Fruit fly (Drosophila melanogaster) whole organism, adult: ENCODE results near the gene CG45072.

Experiments used
- CG11617 ChIP-seq: fragments of 200-800 bp; sonication (Bioruptor generic); optimal IDR thresholded peaks from 2 replicates; lab custom pipeline; 2017; ENCODE audit warnings: mild to moderate bottlenecking, missing biosample characterization, missing genetic modification reagents, missing genetic modification characterization
- CG14711 ChIP-seq: fragments of 200-800 bp; sonication (Bioruptor generic); optimal IDR thresholded peaks from 2 replicates; lab custom pipeline; 2018; ENCODE audit warnings: missing biosample characterization, mild to moderate bottlenecking, missing genetic modification characterization, moderate library complexity
- CG5204 ChIP-seq: fragments of 200-800 bp; sonication (Bioruptor generic); optimal IDR thresholded peaks from 2 replicates; lab custom pipeline; 2016; ENCODE audit warnings: missing biosample characterization, missing genetic modification characterization
- CG7045 ChIP-seq: fragments of 200-800 bp; sonication (Bioruptor generic); optimal IDR thresholded peaks from 2 replicates; lab custom pipeline; 2017; ENCODE audit warnings: missing biosample characterization, mild to moderate bottlenecking, missing genetic modification characterization
- CG7101 ChIP-seq: fragments of 200-800 bp; sonication (Bioruptor generic); optimal IDR thresholded peaks from 2 replicates; lab custom pipeline; 2018; ENCODE audit warnings: missing biosample characterization, mild to moderate bottlenecking, missing genetic modification characterization, moderate library complexity
- Clk ChIP-seq: fragments of 200-800 bp; sonication (Bioruptor generic); optimal IDR thresholded peaks from 2 replicates; lab custom pipeline; 2017; ENCODE audit warnings: missing biosample characterization, missing genetic modification characterization
- Mnt ChIP-seq: fragments of 200-800 bp; sonication (Bioruptor generic); optimal IDR thresholded peaks from 2 replicates; lab custom pipeline; 2016; ENCODE audit warnings: missing biosample characterization, mild to moderate bottlenecking, missing genetic modification characterization
- bab1 ChIP-seq: fragments of 200-800 bp; sonication (Bioruptor generic); optimal IDR thresholded peaks from 3 replicates; lab custom pipeline; 2019; ENCODE audit warnings: missing biosample characterization, mild to moderate bottlenecking, missing genetic modification characterization, moderate library complexity
- cic ChIP-seq: fragments of 200-800 bp; sonication (Bioruptor generic); optimal IDR thresholded peaks from 2 replicates; lab custom pipeline; 2017; ENCODE audit warnings: missing biosample characterization, mild to moderate bottlenecking, missing genetic modification characterization, moderate library complexity
- kay ChIP-seq: fragments of 200-800 bp; sonication (Bioruptor generic); peaks from one replicate; lab custom pipeline; 2016; ENCODE audit warnings: missing biosample characterization, missing genetic modification characterization, borderline replicate concordance
- pad ChIP-seq: fragments of 200-800 bp; sonication (Bioruptor generic); optimal IDR thresholded peaks from 3 replicates; lab custom pipeline; 2017; ENCODE audit warnings: missing biosample characterization, missing genetic modification characterization, mild to moderate bottlenecking, moderate library complexity, missing genetic modification reagents
- tj ChIP-seq: fragments of 200-800 bp; sonication (Bioruptor generic); optimal IDR thresholded peaks from 3 replicates; lab custom pipeline; 2017; ENCODE audit warnings: missing biosample characterization, mild to moderate bottlenecking, missing genetic modification characterization, moderate library complexity
- toe ChIP-seq: fragments of 200-800 bp; sonication (Bioruptor generic); optimal IDR thresholded peaks from 2 replicates; lab custom pipeline; 2016; ENCODE audit warnings: missing biosample characterization, missing genetic modification characterization

CG45072 gene

DNA sequence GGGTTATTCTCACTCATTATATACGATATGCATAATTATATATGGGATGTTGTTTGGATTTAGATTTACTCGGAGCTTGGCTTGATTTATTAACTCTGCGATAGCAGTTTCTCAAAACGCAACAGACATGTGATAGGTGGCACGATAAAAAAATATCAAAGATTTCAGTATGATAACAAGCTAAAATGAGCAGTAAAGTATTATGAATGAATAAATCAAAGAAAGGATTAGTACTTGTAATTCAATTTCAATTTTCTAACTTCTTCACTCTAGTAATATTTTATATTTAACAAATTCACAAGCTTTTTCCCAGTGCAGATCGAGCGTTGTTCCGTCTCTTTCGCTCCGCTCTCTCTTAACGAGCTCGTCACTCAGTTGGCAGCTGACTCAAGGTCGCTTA is 38.9 kb downstream of the CG45072 start:
- no peak for TF ChIP-seq tj (GFP tag; lab: Kevin White, UChicago)
- TF ChIP-seq CG5204 (GFP tag; lab: Kevin White, UChicago): peak; percentile 66
- TF ChIP-seq toe: peak; percentile 20
- peak; percentile 32 for TF ChIP-seq CG11617 (GFP tag; lab: Kevin White, UChicago)
- peak; percentile 64 for TF ChIP-seq kay (GFP tag; lab: Kevin White, UChicago)
- no peak for TF ChIP-seq Mnt
- TF ChIP-seq CG7101 (tag; lab: Kevin White, UChicago): peak; percentile 35
- peak; percentile 56 for TF ChIP-seq CG7045 (GFP tag; lab: Kevin White, UChicago)
- peak; percentile 18 for TF ChIP-seq cic (GFP tag; lab: Kevin White, UChicago)

DNA sequence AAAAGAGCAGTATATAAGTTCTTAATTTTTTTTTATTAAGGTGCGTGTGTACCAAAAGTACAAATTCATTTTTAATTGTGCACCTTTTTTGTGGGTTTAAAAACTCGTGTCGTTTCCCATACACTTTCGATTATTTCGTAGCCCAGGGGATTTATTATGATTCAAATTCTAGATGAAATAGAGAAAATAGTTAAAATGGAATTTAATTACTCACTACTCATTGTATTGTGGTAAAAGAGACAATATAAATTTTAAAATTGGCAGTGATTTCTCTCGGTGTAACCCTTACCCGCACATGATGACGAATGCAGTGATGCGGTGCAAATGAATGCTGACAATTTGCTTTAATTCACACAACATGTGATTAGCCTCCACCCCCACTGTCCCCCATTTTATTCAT is 39.8 kb downstream of the CG45072 start:
- TF ChIP-seq CG14711 (peak; percentile 12), CG5204 (GFP tag; lab: Kevin White, UChicago) (peak; percentile 20), Clk (GFP tag; lab: Kevin White, UChicago) (no peak), CG7045 (GFP tag; lab: Kevin White, UChicago) (peak; percentile 3)

dm6 chr3R:30076088-30076487 is 47.0 kb downstream of the CG45072 start:
- TF ChIP-seq CG11617 (GFP tag; lab: Kevin White, UChicago): no peak
- no peak for TF ChIP-seq bab1 (GFP tag; lab: Kevin White, UChicago)
- no peak for TF ChIP-seq toe
- no peak for TF ChIP-seq pad
- TF ChIP-seq CG7101 (tag; lab: Kevin White, UChicago): no peak
